Worm (Caenorhabditis elegans): ENCODE measurements around the gene Y42A5A.1.

ce11 chrV:11069277-11069676, 18.5 kb upstream of the Y42A5A.1 start, which contains the start of gene T04C12.8:
- TF ChIP-seq unc-62 (GFP tag; optimal IDR thresholded peaks at IDR 0.05) = no peak
- no peak for TF ChIP-seq nhr-12 (tag; optimal IDR thresholded peaks at IDR 0.05)
- no peak for TF ChIP-seq elt-3 (tag; optimal IDR thresholded peaks at IDR 0.05)
- TF ChIP-seq crh-2 (tag; optimal IDR thresholded peaks at IDR 0.05) = peak; percentile 62
- TF ChIP-seq nhr-25 (tag; optimal IDR thresholded peaks at IDR 0.05) = peak; percentile 13
- TF ChIP-seq nhr-6 (tag; optimal IDR thresholded peaks at IDR 0.05) = no peak
- TF ChIP-seq nhr-77 (tag; optimal IDR thresholded peaks at IDR 0.05) = no peak

All from whole organism, L2 larva.